Worm (Caenorhabditis elegans) whole organism, L1 larva: ENCODE measurements around the gene F23F1.10.
A peak's percentile ranks its signal among the peaks of the same experiment; 100 is the strongest.

Source experiments
- C04F5.9 ChIP-seq: sonication (generic microtip); optimal IDR thresholded peaks from 2 replicates; lab custom pipeline; 2016; ENCODE audit warnings: missing genetic modification characterization, missing compliant biosample characterization
- C16A3.4 ChIP-seq: fragments of 150-350 bp; optimal IDR thresholded peaks from 2 replicates; lab custom pipeline; 2014; ENCODE audit warnings: missing biosample characterization, missing genetic modification characterization
- C34B4.2 ChIP-seq: sonication (generic microtip); optimal IDR thresholded peaks from 2 replicates; lab custom pipeline; 2017; ENCODE audit warnings: mild to moderate bottlenecking, missing genetic modification characterization, missing compliant biosample characterization
- F16B12.6 ChIP-seq: fragments of 150-350 bp; optimal IDR thresholded peaks from 2 replicates; lab custom pipeline; 2014; ENCODE audit warnings: missing biosample characterization, missing genetic modification characterization
- Y116A8C.19 ChIP-seq: sonication (generic microtip); optimal IDR thresholded peaks from 2 replicates; lab custom pipeline; 2016; ENCODE audit warnings: missing compliant biosample characterization, missing genetic modification characterization, borderline replicate concordance
- aly-2 ChIP-seq: fragments of 150-350 bp; optimal IDR thresholded peaks from 2 replicates; lab custom pipeline; 2014; ENCODE audit warnings: missing biosample characterization, missing genetic modification characterization
- blmp-1 ChIP-seq: fragments of 150-350 bp; optimal IDR thresholded peaks from 2 replicates; lab custom pipeline; 2014; ENCODE audit warnings: missing biosample characterization, missing genetic modification characterization
- ceh-63 ChIP-seq: fragments of 200-800 bp; sonication (Bioruptor generic); optimal IDR thresholded peaks from 2 replicates; lab custom pipeline; 2018; ENCODE audit warnings: mild to moderate bottlenecking, missing genetic modification characterization, missing compliant biosample characterization
- ceh-8 ChIP-seq: fragments of 200-800 bp; sonication (Bioruptor generic); optimal IDR thresholded peaks from 2 replicates; lab custom pipeline; 2018; ENCODE audit warnings: mild to moderate bottlenecking, missing genetic modification characterization, moderate library complexity, missing compliant biosample characterization
- ceh-82 ChIP-seq, 3 experiments: fragments of 150-350 bp in 1 of 3; sonication (generic microtip) in 2 of 3; optimal IDR thresholded peaks; 2 replicates each; lab custom pipeline; 2014 to 2017; ENCODE audit warnings: missing biosample characterization in 3 of 3, missing genetic modification characterization in 3 of 3
- ceh-88 ChIP-seq: fragments of 200-800 bp; sonication (Bioruptor generic); IDR thresholded peaks from 2 replicates; pipeline ENCODE4 v1.3.6; 2022; ENCODE audit warnings: missing genetic modification characterization, missing compliant biosample characterization
- dsc-1 ChIP-seq: sonication (generic microtip); optimal IDR thresholded peaks from 2 replicates; lab custom pipeline; 2016; ENCODE audit warnings: mild to moderate bottlenecking, missing genetic modification characterization, missing compliant biosample characterization
- efl-1 ChIP-seq, 4 experiments: fragments of 150-350 bp; optimal IDR thresholded peaks in 3 of 4; peaks in 1 of 4; 1 replicate in 1 of 4; 2 replicates in 3 of 4; lab custom pipeline; 2014; ENCODE audit warnings: missing biosample characterization in 2 of 4, missing genetic modification characterization in 2 of 4, missing genetic modification reagents in 2 of 4
- egl-13 ChIP-seq: sonication (generic microtip); optimal IDR thresholded peaks from 2 replicates; lab custom pipeline; 2016; ENCODE audit warnings: missing genotype, missing genetic modification reagents, missing genetic modification characterization, missing compliant biosample characterization
- elt-2 ChIP-seq: sonication (generic microtip); optimal IDR thresholded peaks from 2 replicates; lab custom pipeline; 2016; ENCODE audit warnings: missing genetic modification characterization, mild to moderate bottlenecking, inconsistent platforms, missing compliant biosample characterization, missing genetic modification reagents
- elt-3 ChIP-seq, 6 experiments: fragments of 150-350 bp in 1 of 6; sonication (generic microtip); optimal IDR thresholded peaks; 2 replicates each; lab custom pipeline; 2017 to 2018; ENCODE audit warnings: missing biosample characterization in 6 of 6, missing genetic modification characterization in 6 of 6, inconsistent platforms in 1 of 6
- fkh-4 ChIP-seq: sonication (generic microtip); optimal IDR thresholded peaks from 2 replicates; lab custom pipeline; 2016; ENCODE audit warnings: missing compliant biosample characterization, missing genetic modification characterization, borderline replicate concordance
- fkh-8 ChIP-seq: sonication (generic microtip); optimal IDR thresholded peaks from 2 replicates; lab custom pipeline; 2016; ENCODE audit warnings: mild to moderate bottlenecking, missing genetic modification characterization, missing compliant biosample characterization
- hlh-17 ChIP-seq: fragments of 200-800 bp; sonication (Bioruptor generic); optimal IDR thresholded peaks from 2 replicates; lab custom pipeline; 2018; ENCODE audit warnings: missing genetic modification characterization, mild to moderate bottlenecking, missing compliant biosample characterization, moderate library complexity, borderline replicate concordance
- hlh-4 ChIP-seq: sonication (generic microtip); optimal IDR thresholded peaks from 2 replicates; lab custom pipeline; 2016; ENCODE audit warnings: mild to moderate bottlenecking, missing genetic modification characterization, missing compliant biosample characterization
- hpl-2 ChIP-seq: fragments of 150-350 bp; optimal IDR thresholded peaks from 2 replicates; lab custom pipeline; 2014; ENCODE audit warnings: missing biosample characterization, missing genetic modification reagents, missing genetic modification characterization
- isw-1 ChIP-seq: fragments of 200-800 bp; sonication (Bioruptor generic); IDR thresholded peaks from 2 replicates; pipeline ENCODE4 v1.3.6; 2022; ENCODE audit warnings: missing genetic modification characterization, missing compliant biosample characterization
- lin-14 ChIP-seq: fragments of 200-800 bp; sonication (Bioruptor generic); optimal IDR thresholded peaks from 2 replicates; lab custom pipeline; 2018; ENCODE audit warnings: mild to moderate bottlenecking, missing genetic modification characterization, moderate library complexity, missing compliant biosample characterization
- lin-35 ChIP-seq, 2 experiments: fragments of 150-350 bp; optimal IDR thresholded peaks; 2 replicates each; lab custom pipeline; 2014; ENCODE audit warnings: missing biosample characterization in 2 of 2, missing genetic modification characterization in 2 of 2, missing genetic modification reagents in 2 of 2
- lin-39 ChIP-seq: fragments of 150-350 bp; optimal IDR thresholded peaks from 2 replicates; lab custom pipeline; 2014; ENCODE audit warnings: missing biosample characterization, missing genetic modification reagents, missing genetic modification characterization
- lsy-2 ChIP-seq, 2 experiments: fragments of 150-350 bp; optimal IDR thresholded peaks; 2 replicates each; lab custom pipeline; 2014; ENCODE audit warnings: missing biosample characterization in 2 of 2, missing genetic modification characterization in 2 of 2
- mab-9 ChIP-seq: fragments of 200-800 bp; sonication (Bioruptor generic); IDR thresholded peaks from 2 replicates; pipeline ENCODE4 v1.3.6; 2022; ENCODE audit warnings: missing genetic modification reagents, missing genetic modification characterization, missing compliant biosample characterization
- mdl-1 ChIP-seq, 2 experiments: fragments of 150-350 bp; optimal IDR thresholded peaks; 2 replicates each; lab custom pipeline; 2014 to 2017; ENCODE audit warnings: missing biosample characterization in 2 of 2, missing genetic modification characterization in 2 of 2, inconsistent platforms in 1 of 2
- mef-2 ChIP-seq: fragments of 150-350 bp; optimal IDR thresholded peaks from 2 replicates; lab custom pipeline; 2014; ENCODE audit warnings: missing biosample characterization, missing genetic modification characterization
- nhr-11 ChIP-seq: fragments of 150-350 bp; optimal IDR thresholded peaks from 2 replicates; lab custom pipeline; 2014; ENCODE audit warnings: missing biosample characterization, missing genetic modification characterization
- nhr-20 ChIP-seq: sonication (generic microtip); optimal IDR thresholded peaks from 2 replicates; lab custom pipeline; 2016; ENCODE audit warnings: mild to moderate bottlenecking, missing genetic modification characterization, missing compliant biosample characterization
- nhr-28 ChIP-seq: fragments of 150-350 bp; optimal IDR thresholded peaks from 2 replicates; lab custom pipeline; 2014; ENCODE audit warnings: missing biosample characterization, missing genetic modification characterization
- nhr-71 ChIP-seq: sonication (generic microtip); optimal IDR thresholded peaks from 2 replicates; lab custom pipeline; 2016; ENCODE audit warnings: mild to moderate bottlenecking, missing genetic modification characterization, moderate library complexity, missing compliant biosample characterization
- nhr-76 ChIP-seq: sonication (generic microtip); optimal IDR thresholded peaks from 2 replicates; lab custom pipeline; 2017; ENCODE audit warnings: missing biosample characterization, missing genetic modification characterization
- nhr-85 ChIP-seq: sonication (generic microtip); peaks from one replicate; lab custom pipeline; 2016; ENCODE audit warnings: missing genetic modification characterization, inconsistent platforms, missing compliant biosample characterization
- nhr-90 ChIP-seq: sonication (generic microtip); optimal IDR thresholded peaks from 2 replicates; lab custom pipeline; 2016; ENCODE audit warnings: mild to moderate bottlenecking, missing genetic modification characterization, missing compliant biosample characterization; ENCODE audit not compliant: poor library complexity
- pax-3 ChIP-seq: fragments of 200-800 bp; sonication (Bioruptor generic); optimal IDR thresholded peaks from 2 replicates; lab custom pipeline; 2018; ENCODE audit warnings: mild to moderate bottlenecking, missing genetic modification characterization, moderate library complexity, missing compliant biosample characterization
- pqm-1 ChIP-seq: sonication (generic microtip); optimal IDR thresholded peaks from 3 replicates; lab custom pipeline; 2017; ENCODE audit warnings: missing biosample characterization, missing genetic modification characterization
- snu-23 ChIP-seq: sonication (generic microtip); optimal IDR thresholded peaks from 2 replicates; lab custom pipeline; 2016; ENCODE audit warnings: missing genetic modification characterization, missing compliant biosample characterization
- sox-4 ChIP-seq: sonication (generic microtip); optimal IDR thresholded peaks from 2 replicates; lab custom pipeline; 2016; ENCODE audit warnings: missing genetic modification characterization, missing compliant biosample characterization
- sptf-1 ChIP-seq: fragments of 150-350 bp; optimal IDR thresholded peaks from 2 replicates; lab custom pipeline; 2014; ENCODE audit warnings: missing biosample characterization, missing genetic modification characterization
- sup-37 ChIP-seq: fragments of 200-800 bp; sonication (Bioruptor generic); optimal IDR thresholded peaks from 2 replicates; lab custom pipeline; 2018; ENCODE audit warnings: mild to moderate bottlenecking, missing genetic modification characterization, missing compliant biosample characterization
- tbx-2 ChIP-seq: sonication (generic microtip); optimal IDR thresholded peaks from 2 replicates; lab custom pipeline; 2016; ENCODE audit warnings: missing genetic modification characterization, missing compliant biosample characterization
- tlp-1 ChIP-seq: fragments of 150-350 bp; optimal IDR thresholded peaks from 2 replicates; lab custom pipeline; 2014; ENCODE audit warnings: missing biosample characterization, missing genetic modification characterization
- xbp-1 ChIP-seq: sonication (generic microtip); optimal IDR thresholded peaks from 2 replicates; lab custom pipeline; 2016; ENCODE audit warnings: missing genetic modification characterization, missing compliant biosample characterization
- zag-1 ChIP-seq: fragments of 150-350 bp; optimal IDR thresholded peaks from 2 replicates; lab custom pipeline; 2014; ENCODE audit warnings: missing biosample characterization, missing genetic modification characterization
- zip-4 ChIP-seq: fragments of 200-800 bp; sonication (Bioruptor generic); optimal IDR thresholded peaks from 2 replicates; lab custom pipeline; 2018; ENCODE audit warnings: mild to moderate bottlenecking, missing genetic modification characterization, moderate library complexity, missing compliant biosample characterization
- ztf-11 ChIP-seq, 2 experiments: sonication (generic microtip); optimal IDR thresholded peaks; 2 replicates each; lab custom pipeline; 2016 to 2017; ENCODE audit warnings: missing genetic modification characterization in 2 of 2, missing biosample characterization in 1 of 2, missing compliant biosample characterization in 1 of 2
- ztf-4 ChIP-seq: fragments of 150-350 bp; optimal IDR thresholded peaks from 2 replicates; lab custom pipeline; 2014; ENCODE audit warnings: missing biosample characterization, missing genetic modification characterization

The F23F1.10 gene

ce11 chrII:65484-65883, 23.7 kb upstream of the F23F1.10 start:
- peak; percentile 54 for TF ChIP-seq pqm-1
- no peak for TF ChIP-seq sox-4 (tag; lab: Kevin White, UChicago)
- no peak for TF ChIP-seq lsy-2 (tag; optimal IDR thresholded peaks at IDR 0.05; lab: Kevin White, UChicago)
- peak; percentile 7 for TF ChIP-seq elt-2
- no peak for TF ChIP-seq blmp-1 (tag; lab: Kevin White, UChicago)

- TF ChIP-seq dsc-1 (tag; lab: Kevin White, UChicago) = no peak
- no peak for TF ChIP-seq nhr-28 (tag; lab: Kevin White, UChicago)
- TF ChIP-seq zag-1 (tag; lab: Kevin White, UChicago) = no peak
- TF ChIP-seq F16B12.6 = no peak
- TF ChIP-seq mdl-1 (tag; optimal IDR thresholded peaks at IDR 0.05; lab: Kevin White, UChicago) = no peak
- TF ChIP-seq nhr-85 (tag; lab: Kevin White, UChicago) = no peak
- no peak for TF ChIP-seq mef-2 (tag; lab: Kevin White, UChicago)
- no peak for TF ChIP-seq sox-4 (tag; lab: Kevin White, UChicago)
- TF ChIP-seq pax-3 (tag; lab: Kevin White, UChicago) = no peak
- no peak for TF ChIP-seq C34B4.2 (tag; lab: Kevin White, UChicago)
- TF ChIP-seq ztf-4 = no peak
- no peak for TF ChIP-seq ceh-82 (tag; optimal IDR thresholded peaks at IDR 0.05; lab: Kevin White, UChicago)
These were observed 19.2 kb upstream of the F23F1.10 start, which contains the start of gene C23H3.2 for ce11 chrII:61013-61412. Gene C23H3.2, plus strand, starts transcription at chrII:61313.

ce11 chrII:60049-60448, 18.3 kb upstream of the F23F1.10 start:
- peak; percentile 24 for TF ChIP-seq nhr-20
- peak; percentile 65 for TF ChIP-seq nhr-85 (tag; lab: Kevin White, UChicago)
- no peak for TF ChIP-seq hlh-4 (tag; lab: Kevin White, UChicago)
- TF ChIP-seq nhr-71 (tag; lab: Kevin White, UChicago) = peak; percentile 3
- TF ChIP-seq tbx-2 (tag; lab: Kevin White, UChicago) = no peak
- no peak for TF ChIP-seq sup-37
- no peak for TF ChIP-seq egl-13 (tag; lab: Kevin White, UChicago)
- no peak for TF ChIP-seq tlp-1 (tag; lab: Kevin White, UChicago)
- no peak for TF ChIP-seq zip-4
- TF ChIP-seq mab-9 = no peak
- TF ChIP-seq nhr-28 (tag; lab: Kevin White, UChicago) = no peak
- TF ChIP-seq nhr-11 = no peak
- no peak for TF ChIP-seq nhr-76 (tag; lab: Kevin White, UChicago)
- TF ChIP-seq ceh-63 = no peak
- TF ChIP-seq pax-3 (tag; lab: Kevin White, UChicago) = no peak
- TF ChIP-seq xbp-1 = no peak
- TF ChIP-seq elt-3 (tag; optimal IDR thresholded peaks at IDR 0.05; lab: Kevin White, UChicago) = no peak
- TF ChIP-seq sox-4 (tag; lab: Kevin White, UChicago) = no peak
- TF ChIP-seq Y116A8C.19 (tag; lab: Kevin White, UChicago) = no peak
- no peak for TF ChIP-seq ceh-8
- TF ChIP-seq lin-14 (GFP tag; lab: Kevin White, UChicago) = peak; percentile 50
- TF ChIP-seq C04F5.9 = no peak
- TF ChIP-seq hpl-2 (GFP tag; lab: Kevin White, UChicago) = no peak
- TF ChIP-seq ztf-11 (tag; optimal IDR thresholded peaks at IDR 0.05; lab: Kevin White, UChicago) = no peak
- TF ChIP-seq snu-23 (GFP tag; lab: Kevin White, UChicago) = peak; percentile 54
- TF ChIP-seq isw-1 (GFP tag; lab: Robert Waterston, UW) = no peak
- TF ChIP-seq fkh-4 (tag; lab: Kevin White, UChicago) = no peak
- no peak for TF ChIP-seq lin-39 (tag; lab: Kevin White, UChicago)
- no peak for TF ChIP-seq fkh-8 (tag; lab: Kevin White, UChicago)
- no peak for TF ChIP-seq efl-1 (optimal IDR thresholded peaks at IDR 0.05; lab: Kevin White, UChicago)
- no peak for TF ChIP-seq efl-1 (GFP tag; optimal IDR thresholded peaks at IDR 0.05 in 1 of 2; lab: Kevin White, UChicago)
- TF ChIP-seq C16A3.4 (tag; lab: Kevin White, UChicago) = no peak
- TF ChIP-seq hlh-17 (GFP tag; lab: Kevin White, UChicago) = no peak
- TF ChIP-seq nhr-90 (tag; lab: Kevin White, UChicago) = no peak
- peak; percentile 59 for TF ChIP-seq blmp-1 (tag; lab: Kevin White, UChicago)
- TF ChIP-seq aly-2 (tag; lab: Kevin White, UChicago) = no peak
- peak in 1 of 2 experiments; percentile 16 for TF ChIP-seq lin-35 (GFP tag; optimal IDR thresholded peaks at IDR 0.05; lab: Kevin White, UChicago)
- TF ChIP-seq ceh-88 (GFP tag; lab: Robert Waterston, UW) = no peak
- no peak for TF ChIP-seq sptf-1 (tag; lab: Kevin White, UChicago)
